Worm (Caenorhabditis elegans) whole organism, dauer: Measurements from ENCODE around the gene C53A3.3.
"Not testable (repeated sequence)": the region's sequence is repeated elsewhere in the genome, so short reads cannot be mapped to it uniquely, and the experiment has no call there.

ENCODE experiments used
- unc-62 ChIP-seq: sonication (generic microtip); optimal IDR thresholded peaks from 2 replicates; lab custom pipeline; 2017; ENCODE audit warnings: missing biosample characterization, missing genetic modification reagents, missing genetic modification characterization

The C53A3.3 gene

ce11 chrV:5755203-5755693 is 1.0 kb upstream of the C53A3.3 start, which contains the start of gene K09H11.11:
TSS of gene K09H11.11 (minus strand) at chrV:5755253.
- not testable (repeated sequence) for TF ChIP-seq unc-62 (GFP tag; lab: Kevin White, UChicago)

ce11 chrV:5758780-5759179 is 2.5 kb downstream of the C53A3.3 start, which contains the start of gene C53A3.4:
TSS of gene C53A3.4 (minus strand) at chrV:5758880.
- no peak for TF ChIP-seq unc-62 (GFP tag; lab: Kevin White, UChicago)

DNA sequence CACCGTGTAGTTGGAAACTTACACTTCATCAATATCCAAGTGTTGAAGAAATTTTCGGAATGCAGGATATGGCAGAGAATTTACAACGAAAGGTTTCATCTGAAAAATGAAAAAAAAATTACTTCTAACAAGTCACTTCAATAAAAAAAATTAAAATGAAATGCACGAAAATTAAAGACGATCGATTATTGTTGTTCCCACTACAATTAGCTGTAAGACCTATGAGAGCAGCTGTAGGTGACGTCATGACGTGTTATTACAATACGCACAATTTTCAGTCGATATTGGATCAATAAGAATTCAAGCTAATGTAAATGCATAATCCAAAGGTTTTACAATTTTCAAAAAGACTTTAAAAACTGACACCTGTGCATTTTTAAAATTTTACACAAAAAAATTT is 3.8 kb downstream of the C53A3.3 start, which contains the start of gene C53A3.1:
C53A3.1 (minus strand) TSS at position 101 of the 400 bp plus-strand sequence.
- no peak for TF ChIP-seq unc-62 (GFP tag; lab: Kevin White, UChicago)

ce11 chrV:5763787-5764186 is 7.5 kb downstream of the C53A3.3 start, which contains the start of gene pgph-3:
TSS of gene pgph-3 (minus strand) at chrV:5763846.
- no peak for TF ChIP-seq unc-62 (GFP tag; lab: Kevin White, UChicago)

DNA sequence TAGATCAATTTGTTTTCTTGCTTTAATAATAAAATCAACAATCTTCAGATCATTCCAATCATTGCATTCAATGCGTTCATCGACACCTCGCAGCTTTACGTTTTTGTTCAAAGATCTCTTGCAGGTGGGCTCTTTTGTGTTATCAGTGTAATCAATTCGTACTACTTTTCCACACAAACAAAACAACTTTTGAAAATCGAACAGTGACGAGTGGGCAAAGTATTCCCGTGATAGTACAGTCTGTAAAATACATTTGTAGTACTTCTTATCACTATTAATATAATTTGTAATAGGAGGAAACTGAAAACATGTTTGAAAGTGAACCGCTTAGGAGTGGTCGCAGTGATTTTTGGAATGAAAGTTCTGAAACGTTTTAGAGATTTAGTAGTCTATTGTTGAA is 8.8 kb downstream of the C53A3.3 start, which contains the start of gene pgph-2:
pgph-2 (plus strand) TSS at position 47 of the 400 bp plus-strand sequence.
- no peak for TF ChIP-seq unc-62 (GFP tag; lab: Kevin White, UChicago)

DNA sequence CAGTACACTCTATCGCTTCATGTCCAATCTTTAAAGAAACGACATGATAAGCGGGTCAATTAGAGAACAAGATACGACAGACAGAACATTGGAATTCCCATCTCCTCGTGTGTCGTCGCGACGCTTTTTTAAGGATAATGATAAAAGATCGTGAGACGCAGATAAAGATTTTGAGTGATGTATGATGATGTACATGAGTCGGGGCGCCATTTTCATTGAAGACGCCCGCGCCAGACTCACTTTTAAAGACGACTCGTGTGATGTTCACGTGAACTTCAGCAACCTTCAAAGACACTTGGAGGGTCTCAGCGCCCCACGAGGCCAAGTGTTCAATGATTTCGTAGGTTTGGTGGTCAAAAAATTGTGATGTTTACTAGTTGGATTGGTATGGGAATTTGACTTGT is 12.0 kb downstream of the C53A3.3 start:
- TF ChIP-seq unc-62 (GFP tag; lab: Kevin White, UChicago), result no peak

ce11 chrV:5769500-5769899 is 13.2 kb downstream of the C53A3.3 start:
- TF ChIP-seq unc-62 (GFP tag; lab: Kevin White, UChicago), result no peak

DNA sequence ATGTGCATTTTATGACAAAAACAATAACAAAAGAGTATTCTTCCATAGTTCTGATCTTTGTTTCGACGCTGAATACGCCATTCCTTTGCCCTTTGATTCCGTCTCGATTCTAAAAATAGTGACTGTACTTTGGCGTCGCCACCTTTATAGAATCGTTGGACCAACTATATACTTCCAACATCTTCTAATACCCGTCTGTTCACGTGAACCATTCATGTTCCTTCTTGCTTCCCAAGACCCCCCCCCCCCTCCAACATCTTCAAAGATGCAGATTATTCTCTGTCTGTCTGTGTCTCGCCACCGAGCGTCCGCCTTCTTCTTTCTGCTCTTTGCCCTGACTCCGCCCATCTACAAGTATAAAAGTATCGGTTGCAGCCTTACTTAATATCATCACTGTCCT is 13.7 kb downstream of the C53A3.3 start:
- TF ChIP-seq unc-62 (GFP tag; lab: Kevin White, UChicago), result no peak

ce11 chrV:5771627-5772026 is 15.3 kb downstream of the C53A3.3 start, which contains the start of gene F44E7.3:
TSS of gene F44E7.3 (plus strand) at chrV:5771945.
- TF ChIP-seq unc-62 (GFP tag; lab: Kevin White, UChicago), result no peak

- no peak for TF ChIP-seq unc-62 (GFP tag; lab: Kevin White, UChicago)
These were observed 16.2 kb downstream of the C53A3.3 start for ce11 chrV:5772503-5772902.

ce11 chrV:5774137-5774536 is 17.8 kb downstream of the C53A3.3 start:
- no peak for TF ChIP-seq unc-62 (GFP tag; lab: Kevin White, UChicago)

- TF ChIP-seq unc-62 (GFP tag; lab: Kevin White, UChicago), result not testable (repeated sequence)
These were observed 20.6 kb downstream of the C53A3.3 start, which contains the start of gene F44E7.4 for ce11 chrV:5776941-5777340. TSS of gene F44E7.4 (minus strand) at chrV:5776953.

DNA sequence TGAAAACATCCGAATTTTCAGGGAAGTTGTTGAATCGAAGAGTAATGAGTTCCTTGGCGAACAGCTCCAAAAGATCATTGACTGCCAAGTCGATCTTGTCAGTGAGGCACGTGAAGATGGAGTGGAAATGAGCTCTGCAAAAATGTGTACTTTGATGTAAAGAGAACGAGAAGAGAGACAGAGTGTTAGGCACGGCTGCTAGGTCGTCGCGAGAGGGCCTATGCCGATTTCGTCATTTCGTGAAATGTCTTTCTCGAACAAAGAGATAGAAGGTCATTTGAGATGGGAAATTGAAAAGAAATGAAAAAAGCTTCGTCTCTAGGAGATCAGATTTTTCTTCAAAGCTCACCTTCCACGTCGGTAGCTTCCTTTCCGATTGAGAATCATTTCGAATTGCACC is 23.7 kb downstream of the C53A3.3 start:
- TF ChIP-seq unc-62 (GFP tag; lab: Kevin White, UChicago), result no peak

- TF ChIP-seq unc-62 (GFP tag; lab: Kevin White, UChicago), result no peak
These were observed 24.5 kb downstream of the C53A3.3 start, which contains the start of gene F44E7.5 for ce11 chrV:5780713-5781360. TSS of gene F44E7.5 (minus strand) at chrV:5780922.

ce11 chrV:5782687-5783086 is 26.4 kb downstream of the C53A3.3 start, which contains the start of gene fbxa-183:
TSS of gene fbxa-183 (minus strand) at chrV:5782787.
- no peak for TF ChIP-seq unc-62 (GFP tag; lab: Kevin White, UChicago)

DNA sequence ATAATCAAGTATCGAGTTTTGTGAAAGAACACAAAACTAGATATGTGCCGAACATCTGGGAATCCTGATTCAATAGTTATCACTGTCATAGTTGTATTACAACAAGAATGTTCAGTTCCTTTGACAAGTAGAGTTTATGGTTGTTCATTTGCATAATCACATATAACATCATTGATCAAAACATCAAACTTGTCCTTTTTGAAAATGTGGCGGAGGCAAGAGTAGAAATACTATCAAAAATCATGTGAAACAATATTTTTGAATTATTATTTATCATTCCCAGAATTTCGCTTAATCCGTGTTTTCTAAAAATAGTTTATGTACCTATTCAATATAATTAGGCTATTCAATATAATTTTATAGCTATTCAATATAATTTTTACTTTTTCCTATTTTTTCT is 29.1 kb downstream of the C53A3.3 start, which contains the start of gene F44E7.7:
F44E7.7 (minus strand) TSS at position 101 of the 400 bp plus-strand sequence.
- no peak for TF ChIP-seq unc-62 (GFP tag; lab: Kevin White, UChicago)
